Worm (Caenorhabditis elegans) whole organism, midembryonic: ENCODE results near the gene fbxc-47.

ENCODE experiments used
- cog-1 ChIP-seq: sonication (generic microtip); optimal IDR thresholded peaks from 2 replicates; lab custom pipeline; 2016; ENCODE audit warnings: missing genetic modification characterization, missing compliant biosample characterization
- flt-1 ChIP-seq: fragments of 200-800 bp; sonication (Bioruptor generic); IDR thresholded peaks from 2 replicates; pipeline ENCODE4 v1.3.6; 2022; ENCODE audit warnings: missing genetic modification characterization, missing compliant biosample characterization

- TF ChIP-seq cog-1 (tag; lab: Kevin White, UChicago) (no peak), flt-1 (GFP tag; lab: Robert Waterston, UW) (no peak)
Measured at ce11 chrIV:3844004-3844403, 38.7 kb downstream of the fbxc-47 start.
